Worm (Caenorhabditis elegans): Measurements from ENCODE around the gene F56F10.2.

The F56F10.2 gene

DNA sequence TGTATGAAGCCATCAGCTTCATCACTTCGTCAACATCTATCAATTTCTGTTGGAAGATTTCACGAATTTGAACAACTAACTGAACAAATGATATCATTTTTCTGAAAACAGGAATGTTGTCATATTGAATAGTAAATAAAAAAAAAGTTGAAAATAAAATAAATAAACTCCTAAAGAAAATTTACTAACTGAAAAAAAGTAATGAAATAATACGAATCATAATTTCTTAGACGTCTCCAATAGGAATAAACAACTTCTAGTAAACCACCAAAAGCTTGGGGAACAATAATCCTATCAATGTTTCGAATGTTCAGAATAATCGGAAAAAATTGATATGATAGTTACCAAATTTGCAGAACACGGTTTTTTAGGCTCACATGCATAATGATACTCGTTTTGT lies 4.1 kb downstream of the F56F10.2 start, which contains the start of gene cdo-1:
Gene cdo-1 (minus strand): TSS at position 101 of the 400 bp plus-strand sequence.
- TF ChIP-seq ztf-11 (tag; optimal IDR thresholded peaks at IDR 0.05), result no peak
- TF ChIP-seq C34F6.9 (tag; optimal IDR thresholded peaks at IDR 0.05), result no peak
- TF ChIP-seq R02D3.7 (tag; optimal IDR thresholded peaks at IDR 0.05), result no peak
- no peak for TF ChIP-seq snpc-4 (tag; optimal IDR thresholded peaks at IDR 0.05)
- TF ChIP-seq elt-1 (tag; optimal IDR thresholded peaks at IDR 0.05), result no peak
- no peak for TF ChIP-seq peb-1 (tag; optimal IDR thresholded peaks at IDR 0.05)
- no peak for TF ChIP-seq ceh-16 (tag; optimal IDR thresholded peaks at IDR 0.05)
- TF ChIP-seq fos-1 (tag; optimal IDR thresholded peaks at IDR 0.05), result no peak
- TF ChIP-seq egl-27 (tag; optimal IDR thresholded peaks at IDR 0.05), result no peak
- no peak for TF ChIP-seq dmd-4 (tag; optimal IDR thresholded peaks at IDR 0.05)
- TF ChIP-seq ceh-82 (tag; optimal IDR thresholded peaks at IDR 0.05), result no peak
- no peak for TF ChIP-seq sma-3 (GFP tag; optimal IDR thresholded peaks at IDR 0.05)
- no peak for TF ChIP-seq nhr-6 (tag; optimal IDR thresholded peaks at IDR 0.05)
- TF ChIP-seq skn-1 (tag; optimal IDR thresholded peaks at IDR 0.05), result no peak
- TF ChIP-seq crh-2 (tag; optimal IDR thresholded peaks at IDR 0.05), result no peak

DNA sequence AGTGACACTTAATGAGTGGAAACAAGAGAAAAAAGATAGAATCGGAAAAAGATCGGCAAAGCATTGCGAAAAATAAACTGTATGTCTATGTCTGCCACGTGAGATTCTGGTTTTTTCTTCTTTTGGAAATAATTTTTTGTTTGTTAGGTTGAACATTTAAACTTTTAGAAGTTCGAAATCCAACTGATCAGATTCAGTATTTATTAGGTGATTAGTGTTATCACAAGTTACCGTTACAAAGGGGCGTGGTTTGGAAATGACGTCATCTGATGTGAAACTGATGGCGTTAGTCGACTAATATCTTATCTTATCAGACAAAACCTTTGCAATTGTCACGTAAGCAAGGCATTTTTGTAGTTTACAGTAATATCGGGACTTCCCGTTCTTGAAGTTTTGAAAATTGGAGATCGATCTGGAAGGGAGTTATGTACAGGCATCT lies 4.9 kb downstream of the F56F10.2 start:
- no peak for TF ChIP-seq alr-1 (tag; optimal IDR thresholded peaks at IDR 0.05)
- peak; percentile 2 for TF ChIP-seq ztf-4 (tag; optimal IDR thresholded peaks at IDR 0.05)
- TF ChIP-seq fos-1 (tag; optimal IDR thresholded peaks at IDR 0.05), result peak; percentile 31
- no peak for TF ChIP-seq lin-11 (tag; optimal IDR thresholded peaks at IDR 0.05)
- peak; percentile 97 for TF ChIP-seq sma-9 (GFP tag; optimal IDR thresholded peaks at IDR 0.05)
- TF ChIP-seq sma-9 (tag; optimal IDR thresholded peaks at IDR 0.05), result no peak
- TF ChIP-seq lin-13 (GFP tag; optimal IDR thresholded peaks at IDR 0.05), result no peak
- TF ChIP-seq mdl-1 (tag; optimal IDR thresholded peaks at IDR 0.05), result peak; percentile 53 to 77
- TF ChIP-seq nhr-25 (tag; optimal IDR thresholded peaks at IDR 0.05), result peak; percentile 94
- TF ChIP-seq ama-1 (optimal IDR thresholded peaks at IDR 0.05), result no peak
- peak; percentile 28 for TF ChIP-seq egl-27 (tag; optimal IDR thresholded peaks at IDR 0.05)
- TF ChIP-seq nhr-6 (tag; optimal IDR thresholded peaks at IDR 0.05), result peak; percentile 59
- TF ChIP-seq F13H6.1 (tag; optimal IDR thresholded peaks at IDR 0.05), result peak; percentile 50
- peak; percentile 89 for TF ChIP-seq sma-3 (GFP tag; optimal IDR thresholded peaks at IDR 0.05)
- no peak for TF ChIP-seq unc-62 (GFP tag; optimal IDR thresholded peaks at IDR 0.05)
- TF ChIP-seq crh-2 (tag; optimal IDR thresholded peaks at IDR 0.05), result peak; percentile 60
- TF ChIP-seq nhr-129 (tag; optimal IDR thresholded peaks at IDR 0.05), result peak; percentile 51
- TF ChIP-seq lsy-2 (tag; optimal IDR thresholded peaks at IDR 0.05), result peak in 1 of 2 experiments; percentile 25
- TF ChIP-seq mab-5 (tag; optimal IDR thresholded peaks at IDR 0.05), result no peak
- TF ChIP-seq blmp-1 (tag; optimal IDR thresholded peaks at IDR 0.05; ENCODE audit: insufficient read depth), result peak; percentile 72
- no peak for TF ChIP-seq ztf-1 (GFP tag; conservative IDR thresholded peaks at IDR 0.05)
- TF ChIP-seq nhr-21 (tag; optimal IDR thresholded peaks at IDR 0.05), result peak; percentile 89

DNA sequence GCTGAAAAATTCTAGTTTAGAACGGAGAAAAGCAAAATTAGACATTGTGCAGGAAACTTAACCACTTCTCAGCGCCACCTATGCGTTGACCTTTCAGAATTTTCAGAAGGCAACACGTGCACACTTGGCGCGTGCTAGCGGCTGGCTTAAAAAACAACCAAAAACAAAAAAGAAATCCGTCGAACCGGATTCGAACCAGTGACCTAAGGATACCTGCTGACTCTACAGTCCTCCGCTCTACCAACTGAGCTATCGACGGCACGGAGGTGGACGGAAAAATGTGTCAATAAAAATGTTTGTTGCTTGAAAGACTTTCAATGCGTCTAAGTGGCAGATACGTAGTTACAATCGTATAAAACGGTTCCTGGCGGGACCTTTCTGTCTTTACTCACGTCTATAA lies 5.8 kb downstream of the F56F10.2 start:
- TF ChIP-seq gmeb-1 (tag; optimal IDR thresholded peaks at IDR 0.05), result no peak
- TF ChIP-seq nhr-129 (tag; optimal IDR thresholded peaks at IDR 0.05), result peak; percentile 26
- no peak for TF ChIP-seq blmp-1 (tag; optimal IDR thresholded peaks at IDR 0.05; ENCODE audit: insufficient read depth)
- TF ChIP-seq nhr-6 (tag; optimal IDR thresholded peaks at IDR 0.05), result no peak
- TF ChIP-seq lin-13 (GFP tag; optimal IDR thresholded peaks at IDR 0.05), result no peak

DNA sequence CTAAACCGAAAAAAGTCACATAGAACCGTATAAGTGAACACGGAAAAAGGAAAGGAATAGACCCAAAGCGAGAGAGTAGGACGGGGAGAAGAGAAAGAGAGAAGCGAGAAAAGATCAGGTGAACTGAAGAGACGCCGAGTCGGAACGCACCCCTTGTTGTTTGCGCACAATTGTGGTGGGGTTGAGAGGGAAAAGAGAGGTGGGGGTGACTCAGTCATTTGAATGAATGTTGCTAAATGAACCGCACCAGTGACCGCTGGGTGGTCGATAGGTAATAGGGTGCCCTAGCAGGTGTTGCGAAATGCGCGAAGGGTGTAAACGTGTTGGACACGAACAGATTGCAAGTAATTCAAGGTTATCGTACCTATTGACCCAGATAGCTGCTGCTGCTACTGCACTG lies 11.6 kb downstream of the F56F10.2 start, which contains the start of gene lgl-1:
Gene lgl-1 (minus strand): TSS at position 70 of the 400 bp plus-strand sequence.
- TF ChIP-seq unc-39 (tag; optimal IDR thresholded peaks at IDR 0.05) (no peak), skn-1 (tag; optimal IDR thresholded peaks at IDR 0.05) (no peak), elt-3 (tag; optimal IDR thresholded peaks at IDR 0.05) (no peak), ztf-1 (GFP tag; conservative IDR thresholded peaks at IDR 0.05) (no peak), nhr-23 (tag; optimal IDR thresholded peaks at IDR 0.05) (no peak), nhr-11 (tag; optimal IDR thresholded peaks at IDR 0.05) (no peak), ama-1 (optimal IDR thresholded peaks at IDR 0.05) (no peak), lin-13 (GFP tag; optimal IDR thresholded peaks at IDR 0.05) (no peak), nhr-25 (tag; optimal IDR thresholded peaks at IDR 0.05) (peak; percentile 76), ztf-4 (tag; optimal IDR thresholded peaks at IDR 0.05) (no peak), lin-39 (tag; optimal IDR thresholded peaks at IDR 0.05) (no peak), ztf-11 (tag; optimal IDR thresholded peaks at IDR 0.05) (no peak), crh-2 (tag; optimal IDR thresholded peaks at IDR 0.05) (peak; percentile 6), sma-3 (GFP tag; optimal IDR thresholded peaks at IDR 0.05) (peak; percentile 38), lin-11 (tag; optimal IDR thresholded peaks at IDR 0.05) (no peak), unc-55 (GFP tag; optimal IDR thresholded peaks at IDR 0.05) (peak; percentile 40), unc-62 (GFP tag; optimal IDR thresholded peaks at IDR 0.05) (no peak), peb-1 (tag; optimal IDR thresholded peaks at IDR 0.05) (no peak), snpc-4 (tag; optimal IDR thresholded peaks at IDR 0.05) (no peak), nhr-6 (tag; optimal IDR thresholded peaks at IDR 0.05) (no peak), mab-5 (tag; optimal IDR thresholded peaks at IDR 0.05) (no peak), nhr-21 (tag; optimal IDR thresholded peaks at IDR 0.05) (no peak), nhr-77 (tag; optimal IDR thresholded peaks at IDR 0.05) (no peak), elt-1 (tag; optimal IDR thresholded peaks at IDR 0.05) (no peak), R02D3.7 (tag; optimal IDR thresholded peaks at IDR 0.05) (no peak), blmp-1 (tag; optimal IDR thresholded peaks at IDR 0.05; ENCODE audit: insufficient read depth) (peak; percentile 28), gmeb-1 (tag; optimal IDR thresholded peaks at IDR 0.05) (no peak), C34F6.9 (tag; optimal IDR thresholded peaks at IDR 0.05) (peak; percentile 27), sem-4 (tag; optimal IDR thresholded peaks at IDR 0.05) (no peak), ceh-82 (tag; optimal IDR thresholded peaks at IDR 0.05) (no peak), zag-1 (tag; optimal IDR thresholded peaks at IDR 0.05) (no peak), mdl-1 (tag; optimal IDR thresholded peaks at IDR 0.05) (no peak), F13H6.1 (tag; optimal IDR thresholded peaks at IDR 0.05) (peak; percentile 46), mbf-1 (tag; optimal IDR thresholded peaks at IDR 0.05) (no peak), dmd-4 (tag; optimal IDR thresholded peaks at IDR 0.05) (no peak), egl-27 (tag; optimal IDR thresholded peaks at IDR 0.05) (no peak)
